Worm (Caenorhabditis elegans): Measurements from ENCODE around the gene Y39E4B.6.

Y39E4B.6 gene

DNA sequence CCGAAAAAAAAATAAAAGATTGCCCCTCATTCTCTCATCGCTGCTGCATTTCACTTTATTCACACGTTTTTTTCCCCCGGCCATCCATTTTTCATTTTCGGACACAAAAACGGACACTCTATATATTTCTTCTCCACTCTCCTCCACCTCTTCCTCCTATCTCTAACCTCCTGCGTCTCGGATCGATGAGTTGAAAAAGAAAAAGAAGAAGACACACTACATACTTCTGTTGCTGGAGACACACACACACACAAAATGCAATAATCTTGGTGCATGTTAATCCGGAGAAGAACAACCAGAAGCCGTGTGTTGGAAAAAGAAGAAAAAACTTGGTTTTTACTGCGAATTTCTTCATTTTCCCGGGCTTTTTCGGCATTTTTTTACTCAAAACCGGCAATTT lies 35.4 kb downstream of the Y39E4B.6 start:
- no peak for TF ChIP-seq unc-62 (GFP tag; optimal IDR thresholded peaks at IDR 0.05)

- no peak for TF ChIP-seq unc-62 (GFP tag; optimal IDR thresholded peaks at IDR 0.05)
Observed at ce11 chrIII:13107307-13107706, 36.8 kb downstream of the Y39E4B.6 start, which contains the start of gene dhhc-8. dhhc-8 (plus strand) TSS chrIII:13107607.

- TF ChIP-seq unc-62 (GFP tag; optimal IDR thresholded peaks at IDR 0.05): no peak
Observed at ce11 chrIII:13118460-13118859, 47.9 kb downstream of the Y39E4B.6 start.

ce11 chrIII:13119520-13119919 lies 49.0 kb downstream of the Y39E4B.6 start, which contains the start of gene zig-8:
zig-8 (plus strand) TSS chrIII:13119820.
- no peak for TF ChIP-seq unc-62 (GFP tag; optimal IDR thresholded peaks at IDR 0.05)

ce11 chrIII:13123440-13123839 lies 52.9 kb downstream of the Y39E4B.6 start:
- no peak for TF ChIP-seq unc-62 (GFP tag; optimal IDR thresholded peaks at IDR 0.05)

Measured in whole organism, dauer.